Worm (Caenorhabditis elegans) whole organism, L4 larva: ENCODE results near the gene T11F8.5.

ENCODE experiments used
- aly-2 ChIP-seq: sonication (generic microtip); optimal IDR thresholded peaks from 2 replicates; lab custom pipeline; 2018; ENCODE audit warnings: missing biosample characterization, missing genetic modification characterization
- ceh-82 ChIP-seq: sonication (generic microtip); optimal IDR thresholded peaks from 2 replicates; lab custom pipeline; 2017; ENCODE audit warnings: missing biosample characterization, missing genetic modification characterization
- dmd-9 ChIP-seq: fragments of 200-800 bp; sonication (Bioruptor generic); IDR thresholded peaks from 2 replicates; pipeline ENCODE4 v1.3.6; 2022; ENCODE audit warnings: missing genetic modification reagents, missing genetic modification characterization, missing compliant biosample characterization
- fkh-10 ChIP-seq: fragments of 150-350 bp; optimal IDR thresholded peaks from 2 replicates; lab custom pipeline; 2014; ENCODE audit warnings: missing biosample characterization, missing genetic modification reagents, missing genetic modification characterization
- hmg-1.1 ChIP-seq: fragments of 200-800 bp; sonication (Bioruptor generic); IDR thresholded peaks from 2 replicates; pipeline ENCODE4 v1.3.6; 2022; ENCODE audit warnings: missing genetic modification reagents, missing genetic modification characterization, missing compliant biosample characterization
- jun-1 ChIP-seq: fragments of 150-350 bp; optimal IDR thresholded peaks from 2 replicates; lab custom pipeline; 2014; ENCODE audit warnings: missing biosample characterization, missing genetic modification reagents, missing genetic modification characterization
- lin-13 ChIP-seq: fragments of 150-350 bp; optimal IDR thresholded peaks from 2 replicates; lab custom pipeline; 2014; ENCODE audit warnings: missing biosample characterization, missing genetic modification reagents, missing genetic modification characterization
- lin-39 ChIP-seq: fragments of 150-350 bp; optimal IDR thresholded peaks from 2 replicates; lab custom pipeline; 2014; ENCODE audit warnings: missing biosample characterization, missing genetic modification reagents, missing genetic modification characterization
- mep-1 ChIP-seq: fragments of 150-350 bp; sonication (generic microtip); optimal IDR thresholded peaks from 3 replicates; lab custom pipeline; 2014; ENCODE audit warnings: missing biosample characterization, missing genetic modification characterization
- nhr-11 ChIP-seq: fragments of 150-350 bp; optimal IDR thresholded peaks from 2 replicates; lab custom pipeline; 2014; ENCODE audit warnings: missing biosample characterization, missing genetic modification characterization
- nhr-237 ChIP-seq: sonication (generic microtip); optimal IDR thresholded peaks from 2 replicates; lab custom pipeline; 2017; ENCODE audit warnings: missing biosample characterization, missing genetic modification characterization
- unc-62 ChIP-seq, 3 experiments: fragments of 150-350 bp in 1 of 3; sonication (generic microtip); optimal IDR thresholded peaks in 2 of 3; peaks in 1 of 3; 1 replicate in 1 of 3; 2 replicates in 2 of 3; lab custom pipeline; 2014 to 2017; ENCODE audit warnings: missing biosample characterization in 3 of 3, missing genetic modification characterization in 3 of 3, missing genetic modification reagents in 3 of 3, missing genotype in 1 of 3

- TF ChIP-seq nhr-11 (no peak), jun-1 (no peak), dmd-9 (GFP tag; lab: Robert Waterston, UW) (no peak), nhr-237 (no peak), lin-13 (GFP tag; lab: Kevin White, UChicago) (no peak), ceh-82 (tag; lab: Kevin White, UChicago) (no peak), mep-1 (no peak), unc-62 (GFP tag; optimal IDR thresholded peaks at IDR 0.05 in 1 of 2; lab: Kevin White, UChicago) (peak in 1 of 2 experiments; percentile 63), unc-62 (tag; optimal IDR thresholded peaks at IDR 0.05; lab: Kevin White, UChicago) (no peak), hmg-1.1 (no peak), lin-39 (tag; lab: Kevin White, UChicago) (no peak), fkh-10 (GFP tag; lab: Kevin White, UChicago) (no peak), aly-2 (tag; lab: Kevin White, UChicago) (no peak)
Measured at ce11 chrIV:5492196-5492595, 9.4 kb downstream of the T11F8.5 start.
